Worm (Caenorhabditis elegans) whole organism, L4/young adult: Measurements from ENCODE around the gene bris-1.

Experiments used
- W03F9.2 ChIP-seq: fragments of 150-350 bp; optimal IDR thresholded peaks from 2 replicates; lab custom pipeline; 2014; ENCODE audit warnings: missing biosample characterization, missing genetic modification characterization
- dao-5 ChIP-seq: sonication (generic microtip); optimal IDR thresholded peaks from 2 replicates; lab custom pipeline; 2016; ENCODE audit warnings: missing genotype, missing genetic modification characterization, moderate library complexity, missing compliant biosample characterization
- him-1 ChIP-seq: sonication (generic microtip); optimal IDR thresholded peaks from 2 replicates; lab custom pipeline; 2016; ENCODE audit warnings: missing genotype, missing genetic modification reagents, missing genetic modification characterization, missing compliant biosample characterization

The bris-1 gene

DNA sequence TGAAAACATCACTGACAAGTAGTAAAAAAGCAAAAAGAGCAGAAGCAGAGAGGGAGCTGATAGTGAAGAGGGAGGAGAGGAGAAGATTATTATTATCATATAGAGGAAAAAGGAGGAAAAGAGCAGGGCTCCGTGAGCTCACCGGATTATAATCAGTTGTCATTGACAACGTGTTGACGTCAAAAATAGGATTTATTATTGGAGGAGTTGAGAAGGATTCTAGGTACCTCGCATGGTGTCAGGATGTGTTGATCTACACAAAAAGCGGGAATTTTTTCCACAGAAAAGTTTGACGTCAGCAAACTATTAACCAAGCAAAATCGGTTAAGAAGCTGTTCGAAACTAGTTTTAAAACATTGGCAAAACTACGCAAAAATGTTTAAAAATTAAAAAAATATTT is 45.0 kb downstream of the bris-1 start:
- TF ChIP-seq W03F9.2 (tag; lab: Kevin White, UChicago) (no peak), him-1 (tag; lab: Kevin White, UChicago) (no peak), dao-5 (tag; lab: Kevin White, UChicago) (no peak)

DNA sequence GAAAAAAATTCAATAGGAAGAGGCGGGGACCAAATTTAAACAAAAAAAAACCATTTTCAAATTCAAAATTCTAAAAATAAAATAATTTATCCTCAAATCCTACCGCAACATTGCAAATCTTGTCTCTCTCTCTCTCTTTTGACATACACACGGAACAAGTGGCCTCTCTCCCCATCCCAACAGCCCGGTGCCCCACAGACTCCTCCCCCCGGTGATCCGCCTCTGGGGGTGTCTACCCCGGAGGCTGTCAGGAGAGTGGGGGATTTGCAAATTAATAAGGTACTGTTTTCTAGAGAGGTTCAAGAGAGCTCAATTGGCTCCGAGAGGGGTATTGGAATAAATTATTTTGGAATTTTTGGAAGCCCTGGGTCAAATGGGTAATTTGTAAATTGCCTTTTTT is 51.4 kb downstream of the bris-1 start:
- TF ChIP-seq him-1 (tag; lab: Kevin White, UChicago), result no peak
- no peak for TF ChIP-seq dao-5 (tag; lab: Kevin White, UChicago)
- TF ChIP-seq W03F9.2 (tag; lab: Kevin White, UChicago), result no peak

DNA sequence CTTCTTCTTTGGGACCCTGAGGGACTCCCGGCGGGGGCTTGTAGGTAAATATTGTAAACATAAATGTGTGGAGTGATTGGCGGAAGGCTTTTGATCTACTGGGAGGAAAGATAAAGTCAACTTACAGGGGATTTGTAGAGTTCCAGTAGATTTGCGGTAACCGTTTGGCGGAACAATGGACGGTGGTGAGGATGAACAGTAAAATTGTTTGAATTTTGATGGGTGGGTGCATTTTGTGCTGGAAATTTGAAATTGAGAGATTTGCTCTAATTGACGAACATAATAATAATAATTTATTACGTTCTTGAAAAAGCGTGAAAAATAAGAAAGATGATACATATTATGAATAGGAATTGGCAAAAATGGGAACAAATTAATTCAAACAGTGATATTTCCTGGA is 52.5 kb downstream of the bris-1 start, which contains the start of gene vab-2:
Gene vab-2 (minus strand): TSS at position 238 of the 400 bp plus-strand sequence.
- TF ChIP-seq dao-5 (tag; lab: Kevin White, UChicago) (no peak), W03F9.2 (tag; lab: Kevin White, UChicago) (no peak), him-1 (tag; lab: Kevin White, UChicago) (no peak)

DNA sequence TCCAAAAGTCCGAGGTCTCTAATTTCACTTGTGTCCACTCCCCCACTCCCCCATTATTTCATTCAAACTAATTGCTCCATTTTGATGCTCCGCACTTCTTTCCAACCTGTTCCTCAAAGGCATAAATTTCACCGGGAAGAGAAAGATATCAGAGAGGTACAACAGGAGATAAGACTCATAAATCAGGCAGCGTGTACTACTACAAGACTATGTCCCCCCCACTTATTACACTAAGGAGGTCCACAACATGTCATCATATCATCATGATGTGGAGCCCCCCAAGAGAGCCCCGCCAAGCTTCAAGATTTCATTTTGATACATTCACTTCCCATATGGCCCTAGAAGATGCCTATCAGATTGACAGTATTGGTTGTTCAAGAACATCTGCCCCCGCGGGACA is 53.7 kb downstream of the bris-1 start:
- no peak for TF ChIP-seq W03F9.2 (tag; lab: Kevin White, UChicago)
- no peak for TF ChIP-seq him-1 (tag; lab: Kevin White, UChicago)
- no peak for TF ChIP-seq dao-5 (tag; lab: Kevin White, UChicago)

DNA sequence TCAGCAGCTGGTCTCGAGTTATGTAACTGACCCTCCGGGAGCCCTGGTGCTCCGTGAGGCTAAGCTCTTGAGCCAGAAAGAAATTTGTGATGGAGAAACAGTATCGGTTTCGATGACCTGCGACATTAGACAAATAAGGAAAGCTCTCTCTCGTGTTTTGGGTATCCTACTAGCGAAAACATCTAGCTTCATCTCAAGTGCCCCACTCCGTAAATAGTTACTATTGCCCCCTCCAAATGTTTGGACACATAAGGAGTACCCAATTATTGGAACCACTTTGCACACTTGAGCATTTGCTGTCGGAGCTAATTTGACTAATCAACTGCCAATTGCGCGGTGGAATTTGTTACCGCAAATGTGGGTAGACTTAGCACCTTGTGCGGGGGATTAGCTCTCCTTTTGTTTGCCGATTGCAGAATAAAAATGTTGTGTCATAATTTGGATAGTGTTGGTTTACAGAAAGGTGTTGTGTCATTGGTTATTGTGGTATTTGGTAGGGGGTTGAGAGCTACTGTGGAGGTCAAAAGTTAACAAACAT is 55.0 kb downstream of the bris-1 start:
- no peak for TF ChIP-seq W03F9.2 (tag; lab: Kevin White, UChicago)
- TF ChIP-seq him-1 (tag; lab: Kevin White, UChicago), result no peak

DNA sequence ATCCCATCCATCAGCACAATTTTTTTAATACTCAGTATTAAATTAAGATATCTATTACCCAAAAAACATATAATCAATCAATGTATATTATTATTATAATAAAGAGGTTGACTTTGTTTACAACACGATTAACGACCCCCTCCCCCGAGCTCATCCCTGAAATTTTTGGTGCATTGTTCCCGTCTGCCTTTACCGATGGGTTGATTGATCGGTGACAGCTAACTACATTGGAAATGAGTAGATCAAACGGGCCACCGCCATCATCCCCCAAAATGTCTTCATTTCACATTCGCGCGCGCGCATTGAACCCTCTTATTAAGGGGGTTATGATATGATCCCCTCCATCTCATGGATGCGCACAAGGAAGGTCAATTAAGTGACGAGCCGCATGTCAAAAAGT is 59.3 kb downstream of the bris-1 start:
- TF ChIP-seq W03F9.2 (tag; lab: Kevin White, UChicago), result no peak
- no peak for TF ChIP-seq dao-5 (tag; lab: Kevin White, UChicago)
